Worm (Caenorhabditis elegans) whole organism, L4/young adult: Measurements from ENCODE around the gene T14F9.2.

Experiments
- W03F9.2 ChIP-seq: fragments of 150-350 bp; optimal IDR thresholded peaks from 2 replicates; lab custom pipeline; 2014; ENCODE audit warnings: missing biosample characterization, missing genetic modification characterization
- him-1 ChIP-seq: sonication (generic microtip); optimal IDR thresholded peaks from 2 replicates; lab custom pipeline; 2016; ENCODE audit warnings: missing genotype, missing genetic modification reagents, missing genetic modification characterization, missing compliant biosample characterization

DNA sequence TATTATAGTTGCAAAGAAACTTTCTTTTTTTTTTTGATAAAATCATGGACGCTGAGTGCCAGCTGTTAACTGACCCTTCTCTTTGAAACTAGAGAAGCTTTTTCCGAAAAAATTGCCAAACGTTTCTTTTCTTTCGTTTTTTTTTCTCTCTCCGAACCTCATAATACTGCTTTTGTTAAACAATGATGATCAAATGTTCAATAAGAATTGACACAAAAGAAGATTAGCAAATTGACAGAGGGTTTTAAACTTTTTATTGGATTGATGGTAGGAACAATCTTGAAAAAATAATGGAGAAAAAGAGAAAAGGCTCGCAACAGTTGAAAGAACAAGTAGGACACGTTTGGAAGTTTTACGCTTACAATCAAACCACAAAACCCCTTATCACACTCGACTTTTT is 13.3 kb upstream of the T14F9.2 start, which contains the start of gene hex-1:
- no peak for TF ChIP-seq him-1 (tag; lab: Kevin White, UChicago)
- no peak for TF ChIP-seq W03F9.2 (tag; lab: Kevin White, UChicago)
